Worm (Caenorhabditis elegans) whole organism, L4 larva: Measurements from ENCODE around the gene F28G4.3.

Source experiments
- F10B5.3 ChIP-seq: sonication (generic microtip); optimal IDR thresholded peaks from 2 replicates; lab custom pipeline; 2016; ENCODE audit warnings: mild to moderate bottlenecking, missing genetic modification characterization, missing compliant biosample characterization
- F44E2.7 ChIP-seq: fragments of 200-800 bp; sonication (Bioruptor generic); IDR thresholded peaks from 2 replicates; pipeline ENCODE4 v2.1.2; 2022; ENCODE audit warnings: missing genetic modification characterization, missing compliant biosample characterization
- F49E8.2 ChIP-seq: sonication (generic microtip); optimal IDR thresholded peaks from 2 replicates; lab custom pipeline; 2016; ENCODE audit warnings: missing compliant biosample characterization, mild to moderate bottlenecking, missing genetic modification characterization, borderline replicate concordance
- Y48G9A.11 ChIP-seq: fragments of 200-800 bp; sonication (Bioruptor generic); IDR thresholded peaks from 2 replicates; pipeline ENCODE4 v1.3.6; 2022; ENCODE audit warnings: missing genetic modification reagents, missing genetic modification characterization, missing compliant biosample characterization
- attf-4 ChIP-seq: sonication (generic microtip); optimal IDR thresholded peaks from 3 replicates; lab custom pipeline; 2017; ENCODE audit warnings: missing biosample characterization, missing genetic modification characterization
- ceh-20 ChIP-seq: fragments of 200-800 bp; sonication (Bioruptor generic); IDR thresholded peaks from 2 replicates; pipeline ENCODE4 v1.3.6; 2022; ENCODE audit warnings: missing genetic modification reagents, missing genetic modification characterization, missing compliant biosample characterization
- ceh-32 ChIP-seq: sonication (generic microtip); optimal IDR thresholded peaks from 2 replicates; lab custom pipeline; 2016; ENCODE audit warnings: mild to moderate bottlenecking, missing genetic modification characterization, missing compliant biosample characterization; ENCODE audit not compliant: poor library complexity
- ceh-44 ChIP-seq: fragments of 200-800 bp; sonication (Bioruptor generic); IDR thresholded peaks from 2 replicates; pipeline ENCODE4 v1.3.6; 2022; ENCODE audit warnings: missing genetic modification reagents, missing genetic modification characterization, missing compliant biosample characterization
- ceh-82 ChIP-seq: sonication (generic microtip); optimal IDR thresholded peaks from 2 replicates; lab custom pipeline; 2017; ENCODE audit warnings: missing biosample characterization, missing genetic modification characterization
- ces-1 ChIP-seq: fragments of 150-350 bp; sonication (generic microtip); optimal IDR thresholded peaks from 4 replicates; lab custom pipeline; 2014; ENCODE audit warnings: missing biosample characterization, missing genetic modification reagents, missing genetic modification characterization
- daf-12 ChIP-seq: fragments of 150-350 bp; optimal IDR thresholded peaks from 2 replicates; lab custom pipeline; 2014; ENCODE audit warnings: missing biosample characterization, missing genetic modification reagents, missing genetic modification characterization
- daf-16 ChIP-seq, 3 experiments: sonication (generic microtip); optimal IDR thresholded peaks; 2 replicates each; lab custom pipeline; 2016 to 2017; ENCODE audit warnings: missing genetic modification characterization in 3 of 3, missing genetic modification reagents in 3 of 3, mild to moderate bottlenecking in 2 of 3, missing compliant biosample characterization in 2 of 3, missing biosample characterization in 1 of 3, moderate library complexity in 1 of 3
- dmd-6 ChIP-seq: fragments of 200-800 bp; sonication (Bioruptor generic); IDR thresholded peaks from 2 replicates; pipeline ENCODE4 v1.3.6; 2022; ENCODE audit warnings: missing genetic modification reagents, missing genetic modification characterization, missing compliant biosample characterization
- dve-1 ChIP-seq: sonication (generic microtip); optimal IDR thresholded peaks from 2 replicates; lab custom pipeline; 2017; ENCODE audit warnings: antibody characterized with exemption, mild to moderate bottlenecking, missing genetic modification characterization, missing compliant biosample characterization; ENCODE audit not compliant: insufficient read depth
- gei-8 ChIP-seq: fragments of 200-800 bp; sonication (Bioruptor generic); optimal IDR thresholded peaks from 2 replicates; lab custom pipeline; 2018; ENCODE audit warnings: mild to moderate bottlenecking, missing genetic modification characterization, missing compliant biosample characterization
- hlh-11 ChIP-seq: fragments of 200-800 bp; sonication (Bioruptor generic); optimal IDR thresholded peaks from 2 replicates; lab custom pipeline; 2018; ENCODE audit warnings: mild to moderate bottlenecking, missing genetic modification characterization, missing compliant biosample characterization
- hlh-30 ChIP-seq: sonication (generic microtip); optimal IDR thresholded peaks from 2 replicates; lab custom pipeline; 2017; ENCODE audit warnings: antibody characterized with exemption, mild to moderate bottlenecking, missing genetic modification characterization, missing compliant biosample characterization; ENCODE audit not compliant: insufficient read depth
- lin-15B ChIP-seq: fragments of 150-350 bp; sonication (generic microtip); optimal IDR thresholded peaks from 3 replicates; lab custom pipeline; 2014; ENCODE audit warnings: missing biosample characterization, missing genetic modification characterization
- lir-3 ChIP-seq: sonication (generic microtip); optimal IDR thresholded peaks from 2 replicates; lab custom pipeline; 2016; ENCODE audit warnings: mild to moderate bottlenecking, missing genetic modification characterization, missing compliant biosample characterization
- lsy-2 ChIP-seq, 2 experiments: fragments of 150-350 bp in 1 of 2; sonication (generic microtip) in 1 of 2; optimal IDR thresholded peaks; 2 replicates each; lab custom pipeline; 2014 to 2017; ENCODE audit warnings: missing biosample characterization in 2 of 2, missing genetic modification characterization in 2 of 2
- madf-5 ChIP-seq, 2 experiments: fragments of 200-800 bp; sonication (Bioruptor generic); IDR thresholded peaks; 2 replicates each; pipeline ENCODE4 v1.3.6; 2022; ENCODE audit warnings: missing compliant biosample characterization in 2 of 2, missing genetic modification characterization in 2 of 2
- mxl-2 ChIP-seq: fragments of 200-800 bp; sonication (Bioruptor generic); conservative IDR thresholded peaks from 2 replicates; pipeline ENCODE4 v1.3.6; 2022; ENCODE audit warnings: missing genetic modification reagents, missing genetic modification characterization, missing compliant biosample characterization
- mxl-3 ChIP-seq: fragments of 200-800 bp; sonication (Bioruptor generic); optimal IDR thresholded peaks from 2 replicates; lab custom pipeline; 2018; ENCODE audit warnings: mild to moderate bottlenecking, missing genetic modification characterization, missing compliant biosample characterization
- nhr-10 ChIP-seq: fragments of 150-350 bp; optimal IDR thresholded peaks from 2 replicates; lab custom pipeline; 2014; ENCODE audit warnings: missing biosample characterization, missing genetic modification characterization
- nhr-102 ChIP-seq: sonication (generic microtip); optimal IDR thresholded peaks from 2 replicates; lab custom pipeline; 2016; ENCODE audit warnings: mild to moderate bottlenecking, missing genetic modification characterization, moderate library complexity, missing compliant biosample characterization
- nhr-111 ChIP-seq: fragments of 200-800 bp; sonication (Bioruptor generic); optimal IDR thresholded peaks from 2 replicates; lab custom pipeline; 2018; ENCODE audit warnings: mild to moderate bottlenecking, missing genetic modification characterization, missing compliant biosample characterization
- nhr-28 ChIP-seq: fragments of 150-350 bp; optimal IDR thresholded peaks from 2 replicates; lab custom pipeline; 2014; ENCODE audit warnings: missing biosample characterization, missing genetic modification characterization
- nhr-42 ChIP-seq: fragments of 200-800 bp; sonication (Bioruptor generic); IDR thresholded peaks from 2 replicates; pipeline ENCODE4 v1.3.6; 2022; ENCODE audit warnings: missing genetic modification characterization, missing compliant biosample characterization
- nhr-48 ChIP-seq: sonication (generic microtip); optimal IDR thresholded peaks from 2 replicates; lab custom pipeline; 2016; ENCODE audit warnings: mild to moderate bottlenecking, missing genetic modification characterization, missing compliant biosample characterization
- nhr-6 ChIP-seq: fragments of 150-350 bp; optimal IDR thresholded peaks from 2 replicates; lab custom pipeline; 2014; ENCODE audit warnings: missing biosample characterization, missing genetic modification characterization
- nhr-76 ChIP-seq: fragments of 150-350 bp; optimal IDR thresholded peaks from 2 replicates; lab custom pipeline; 2014; ENCODE audit warnings: missing biosample characterization, missing genetic modification characterization
- nhr-77 ChIP-seq: fragments of 150-350 bp; optimal IDR thresholded peaks from 2 replicates; lab custom pipeline; 2014; ENCODE audit warnings: missing biosample characterization, missing genetic modification characterization
- php-3 ChIP-seq: fragments of 200-800 bp; sonication (Bioruptor generic); IDR thresholded peaks from 2 replicates; pipeline ENCODE4 v1.3.6; 2022; ENCODE audit warnings: missing genetic modification reagents, missing genetic modification characterization, missing compliant biosample characterization
- pqm-1 ChIP-seq: sonication (generic microtip); optimal IDR thresholded peaks from 2 replicates; lab custom pipeline; 2017; ENCODE audit warnings: missing biosample characterization, missing genetic modification characterization
- rbr-2 ChIP-seq: sonication (generic microtip); optimal IDR thresholded peaks from 2 replicates; lab custom pipeline; 2016; ENCODE audit warnings: missing genotype, missing genetic modification characterization, missing compliant biosample characterization
- saeg-2 ChIP-seq: fragments of 200-800 bp; sonication (Bioruptor generic); IDR thresholded peaks from 2 replicates; pipeline ENCODE4 v1.3.6; 2022; ENCODE audit warnings: missing genetic modification reagents, missing genetic modification characterization, missing compliant biosample characterization
- sdz-12 ChIP-seq: fragments of 200-800 bp; sonication (Bioruptor generic); optimal IDR thresholded peaks from 2 replicates; lab custom pipeline; 2018; ENCODE audit warnings: mild to moderate bottlenecking, missing genetic modification characterization, missing compliant biosample characterization
- spr-1 ChIP-seq: sonication (generic microtip); optimal IDR thresholded peaks from 2 replicates; lab custom pipeline; 2016; ENCODE audit warnings: mild to moderate bottlenecking, missing genetic modification characterization, missing compliant biosample characterization
- tag-97 ChIP-seq: fragments of 200-800 bp; sonication (Bioruptor generic); IDR thresholded peaks from 2 replicates; pipeline ENCODE4 v1.3.6; 2022; ENCODE audit warnings: missing genetic modification characterization, missing compliant biosample characterization
- unc-130 ChIP-seq: sonication (generic microtip); optimal IDR thresholded peaks from 2 replicates; lab custom pipeline; 2016; ENCODE audit warnings: missing genetic modification reagents, missing genetic modification characterization, missing compliant biosample characterization
- unc-39 ChIP-seq: sonication (generic microtip); optimal IDR thresholded peaks from 2 replicates; lab custom pipeline; 2017; ENCODE audit warnings: missing biosample characterization, missing genetic modification characterization
- unc-62 ChIP-seq, 3 experiments: fragments of 150-350 bp in 1 of 3; sonication (generic microtip); optimal IDR thresholded peaks in 2 of 3; peaks in 1 of 3; 1 replicate in 1 of 3; 2 replicates in 2 of 3; lab custom pipeline; 2014 to 2017; ENCODE audit warnings: missing biosample characterization in 3 of 3, missing genetic modification characterization in 3 of 3, missing genetic modification reagents in 3 of 3, missing genotype in 1 of 3
- vab-7 ChIP-seq: fragments of 200-800 bp; sonication (Bioruptor generic); IDR thresholded peaks from 2 replicates; pipeline ENCODE4 v1.3.6; 2022; ENCODE audit warnings: missing genetic modification reagents, missing genetic modification characterization, missing compliant biosample characterization
- zfp-2 ChIP-seq: sonication (generic microtip); optimal IDR thresholded peaks from 2 replicates; lab custom pipeline; 2016; ENCODE audit warnings: mild to moderate bottlenecking, missing genetic modification characterization, missing compliant biosample characterization
- zip-2 ChIP-seq: fragments of 150-350 bp; optimal IDR thresholded peaks from 2 replicates; lab custom pipeline; 2014; ENCODE audit warnings: missing biosample characterization, missing genetic modification characterization
- ztf-11 ChIP-seq: fragments of 150-350 bp; optimal IDR thresholded peaks from 2 replicates; lab custom pipeline; 2014; ENCODE audit warnings: missing biosample characterization, missing genetic modification characterization

The F28G4.3 gene

DNA sequence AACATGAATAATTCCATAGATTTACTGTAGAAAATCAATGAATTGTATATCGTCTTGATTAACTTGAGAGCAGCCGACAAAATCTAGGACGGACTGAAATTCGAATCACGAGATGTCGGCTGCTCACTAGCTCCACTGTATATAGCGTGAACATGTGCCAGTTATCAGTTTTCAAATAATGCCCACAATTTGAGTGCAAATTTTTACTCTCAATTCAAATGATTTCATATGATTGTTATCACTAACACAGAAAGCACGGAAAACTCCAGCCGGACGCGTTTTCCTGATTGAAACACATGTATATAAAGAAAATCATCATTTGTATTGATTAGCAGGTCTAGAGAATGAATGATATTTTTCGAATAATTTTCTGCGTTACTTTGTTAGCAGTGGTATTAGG is 4.9 kb upstream of the F28G4.3 start, which contains the start of gene oac-5:
TSS of gene oac-5 (plus strand) at position 301 of the 400 bp plus-strand sequence.
- no peak for TF ChIP-seq attf-4
- no peak for TF ChIP-seq unc-130 (GFP tag; lab: Kevin White, UChicago)
- peak; percentile 75 for TF ChIP-seq dmd-6 (GFP tag; lab: Robert Waterston, UW)
- no peak for TF ChIP-seq unc-62 (GFP tag; optimal IDR thresholded peaks at IDR 0.05 in 1 of 2; lab: Kevin White, UChicago)
- TF ChIP-seq unc-62 (tag; optimal IDR thresholded peaks at IDR 0.05; lab: Kevin White, UChicago) = no peak
- no peak for TF ChIP-seq zip-2
- no peak for TF ChIP-seq gei-8 (GFP tag; lab: Kevin White, UChicago)
- TF ChIP-seq php-3 = no peak
- no peak for TF ChIP-seq daf-12 (tag; lab: Kevin White, UChicago)
- no peak for TF ChIP-seq nhr-42 (GFP tag; lab: Robert Waterston, UW)

ce11 chrV:16285794-16286193 is 1.7 kb downstream of the F28G4.3 start, which contains the start of gene F28G4.4:
F28G4.4 (minus strand) TSS chrV:16285894.
- no peak for TF ChIP-seq lir-3 (tag; lab: Kevin White, UChicago)
- TF ChIP-seq dmd-6 (GFP tag; lab: Robert Waterston, UW) = no peak
- TF ChIP-seq unc-62 (GFP tag; optimal IDR thresholded peaks at IDR 0.05 in 1 of 2; lab: Kevin White, UChicago) = peak in 1 of 2 experiments; percentile 66
- no peak for TF ChIP-seq unc-62 (tag; optimal IDR thresholded peaks at IDR 0.05; lab: Kevin White, UChicago)
- no peak for TF ChIP-seq tag-97 (GFP tag; lab: Robert Waterston, UW)

- TF ChIP-seq ztf-11 = no peak
- TF ChIP-seq saeg-2 (GFP tag; lab: Robert Waterston, UW) = no peak
- TF ChIP-seq F44E2.7 = no peak
- no peak for TF ChIP-seq nhr-6
- TF ChIP-seq ceh-44 (GFP tag; lab: Robert Waterston, UW) = no peak
- TF ChIP-seq mxl-2 (GFP tag; lab: Robert Waterston, UW) = no peak
- TF ChIP-seq daf-16 (GFP tag; optimal IDR thresholded peaks at IDR 0.05; lab: Kevin White, UChicago) = no peak
- TF ChIP-seq daf-16 (tag; optimal IDR thresholded peaks at IDR 0.05; lab: Kevin White, UChicago) = no peak
- TF ChIP-seq lin-15B (tag; lab: Kevin White, UChicago) = no peak
- no peak for TF ChIP-seq lsy-2 (tag; optimal IDR thresholded peaks at IDR 0.05; lab: Kevin White, UChicago)
- TF ChIP-seq hlh-30 (tag; lab: Kevin White, UChicago) = no peak
- TF ChIP-seq Y48G9A.11 (GFP tag; lab: Robert Waterston, UW) = no peak
- no peak for TF ChIP-seq nhr-76
- no peak for TF ChIP-seq F49E8.2
- TF ChIP-seq ces-1 = no peak
- no peak for TF ChIP-seq vab-7 (GFP tag; lab: Robert Waterston, UW)
- TF ChIP-seq nhr-77 (tag; lab: Kevin White, UChicago) = no peak
- no peak for TF ChIP-seq ceh-82 (tag; lab: Kevin White, UChicago)
Measured at ce11 chrV:16282147-16282546, 5.4 kb downstream of the F28G4.3 start, which contains the start of gene F28G4.2. F28G4.2 (minus strand) TSS chrV:16282321.

- no peak for TF ChIP-seq unc-39 (tag; lab: Kevin White, UChicago)
- no peak for TF ChIP-seq lin-15B (tag; lab: Kevin White, UChicago)
- TF ChIP-seq madf-5 (GFP tag; IDR thresholded peaks at IDR 0.05; lab: Robert Waterston, UW) = no peak
- TF ChIP-seq nhr-111 (GFP tag; lab: Kevin White, UChicago) = no peak
- TF ChIP-seq spr-1 = no peak
- TF ChIP-seq rbr-2 (tag; lab: Kevin White, UChicago) = no peak
- peak; percentile 90 for TF ChIP-seq dmd-6 (GFP tag; lab: Robert Waterston, UW)
- TF ChIP-seq nhr-10 (tag; lab: Kevin White, UChicago) = no peak
- TF ChIP-seq nhr-48 (tag; lab: Kevin White, UChicago) = peak; percentile 69
- no peak for TF ChIP-seq tag-97 (GFP tag; lab: Robert Waterston, UW)
- peak; percentile 73 for TF ChIP-seq nhr-102
- TF ChIP-seq nhr-28 = peak; percentile 97
- TF ChIP-seq dve-1 (tag; lab: Kevin White, UChicago) = peak; percentile 87
- peak; percentile 85 for TF ChIP-seq hlh-11 (tag; lab: Kevin White, UChicago)
- TF ChIP-seq mxl-3 (GFP tag; lab: Kevin White, UChicago) = no peak
- no peak for TF ChIP-seq zfp-2
- no peak for TF ChIP-seq sdz-12 (GFP tag; lab: Kevin White, UChicago)
- no peak for TF ChIP-seq zip-2
- TF ChIP-seq ceh-20 (GFP tag; lab: Robert Waterston, UW) = no peak
- no peak for TF ChIP-seq F10B5.3 (tag; lab: Kevin White, UChicago)
- TF ChIP-seq pqm-1 = peak; percentile 89
- TF ChIP-seq ceh-32 (tag; lab: Kevin White, UChicago) = no peak
- TF ChIP-seq ces-1 = no peak
Measured at ce11 chrV:16277918-16278317, 9.6 kb downstream of the F28G4.3 start, which contains the start of gene cyp-37B1. cyp-37B1 (plus strand) TSS chrV:16278116.
